Worm (Caenorhabditis elegans) whole organism, L1 larva: ENCODE data around the gene C02E7.7.
A peak's percentile ranks its signal among the peaks of the same experiment; 100 is the strongest.

ENCODE experiments used
- C34B4.2 ChIP-seq: sonication (generic microtip); optimal IDR thresholded peaks from 2 replicates; lab custom pipeline; 2017; ENCODE audit warnings: mild to moderate bottlenecking, missing genetic modification characterization, missing compliant biosample characterization
- F16B12.6 ChIP-seq: fragments of 150-350 bp; optimal IDR thresholded peaks from 2 replicates; lab custom pipeline; 2014; ENCODE audit warnings: missing biosample characterization, missing genetic modification characterization
- Y116A8C.19 ChIP-seq: sonication (generic microtip); optimal IDR thresholded peaks from 2 replicates; lab custom pipeline; 2016; ENCODE audit warnings: missing compliant biosample characterization, missing genetic modification characterization, borderline replicate concordance
- aha-1 ChIP-seq: fragments of 150-350 bp; optimal IDR thresholded peaks from 2 replicates; lab custom pipeline; 2014; ENCODE audit warnings: missing biosample characterization, missing genetic modification characterization
- ama-1 ChIP-seq: fragments of 150-350 bp; optimal IDR thresholded peaks from 2 replicates; lab custom pipeline; 2014
- blmp-1 ChIP-seq: fragments of 150-350 bp; optimal IDR thresholded peaks from 2 replicates; lab custom pipeline; 2014; ENCODE audit warnings: missing biosample characterization, missing genetic modification characterization
- ceh-63 ChIP-seq: fragments of 200-800 bp; sonication (Bioruptor generic); optimal IDR thresholded peaks from 2 replicates; lab custom pipeline; 2018; ENCODE audit warnings: mild to moderate bottlenecking, missing genetic modification characterization, missing compliant biosample characterization
- ceh-8 ChIP-seq: fragments of 200-800 bp; sonication (Bioruptor generic); optimal IDR thresholded peaks from 2 replicates; lab custom pipeline; 2018; ENCODE audit warnings: mild to moderate bottlenecking, missing genetic modification characterization, moderate library complexity, missing compliant biosample characterization
- efl-1 ChIP-seq, 4 experiments: fragments of 150-350 bp; optimal IDR thresholded peaks in 3 of 4; peaks in 1 of 4; 1 replicate in 1 of 4; 2 replicates in 3 of 4; lab custom pipeline; 2014; ENCODE audit warnings: missing biosample characterization in 2 of 4, missing genetic modification characterization in 2 of 4, missing genetic modification reagents in 2 of 4
- efl-3 ChIP-seq: fragments of 200-800 bp; sonication (Bioruptor generic); optimal IDR thresholded peaks from 2 replicates; lab custom pipeline; 2018; ENCODE audit warnings: mild to moderate bottlenecking, missing genetic modification characterization, missing compliant biosample characterization
- elt-2 ChIP-seq: sonication (generic microtip); optimal IDR thresholded peaks from 2 replicates; lab custom pipeline; 2016; ENCODE audit warnings: missing genetic modification characterization, mild to moderate bottlenecking, inconsistent platforms, missing compliant biosample characterization, missing genetic modification reagents
- elt-3 ChIP-seq, 6 experiments: fragments of 150-350 bp in 1 of 6; sonication (generic microtip); optimal IDR thresholded peaks; 2 replicates each; lab custom pipeline; 2017 to 2018; ENCODE audit warnings: missing biosample characterization in 6 of 6, missing genetic modification characterization in 6 of 6, inconsistent platforms in 1 of 6
- fkh-10 ChIP-seq: sonication (generic microtip); optimal IDR thresholded peaks from 2 replicates; lab custom pipeline; 2017; ENCODE audit warnings: missing biosample characterization, missing genetic modification reagents, missing genetic modification characterization
- grh-1 ChIP-seq: fragments of 200-800 bp; sonication (Bioruptor generic); IDR thresholded peaks from 2 replicates; pipeline ENCODE4 v1.3.6; 2022; ENCODE audit warnings: missing genetic modification reagents, missing genetic modification characterization, missing compliant biosample characterization
- hlh-4 ChIP-seq: sonication (generic microtip); optimal IDR thresholded peaks from 2 replicates; lab custom pipeline; 2016; ENCODE audit warnings: mild to moderate bottlenecking, missing genetic modification characterization, missing compliant biosample characterization
- hpl-2 ChIP-seq: fragments of 150-350 bp; optimal IDR thresholded peaks from 2 replicates; lab custom pipeline; 2014; ENCODE audit warnings: missing biosample characterization, missing genetic modification reagents, missing genetic modification characterization
- jun-1 ChIP-seq: fragments of 150-350 bp; optimal IDR thresholded peaks from 2 replicates; lab custom pipeline; 2014; ENCODE audit warnings: missing biosample characterization, missing genetic modification reagents, missing genetic modification characterization
- lir-3 ChIP-seq: sonication (generic microtip); optimal IDR thresholded peaks from 2 replicates; lab custom pipeline; 2016; ENCODE audit warnings: mild to moderate bottlenecking, missing genetic modification characterization, moderate library complexity, missing compliant biosample characterization; ENCODE audit not compliant: poor library complexity
- mef-2 ChIP-seq: fragments of 150-350 bp; optimal IDR thresholded peaks from 2 replicates; lab custom pipeline; 2014; ENCODE audit warnings: missing biosample characterization, missing genetic modification characterization
- nhr-11 ChIP-seq: fragments of 150-350 bp; optimal IDR thresholded peaks from 2 replicates; lab custom pipeline; 2014; ENCODE audit warnings: missing biosample characterization, missing genetic modification characterization
- nhr-19 ChIP-seq: fragments of 200-800 bp; sonication (Bioruptor generic); conservative IDR thresholded peaks from 2 replicates; pipeline ENCODE4 v1.3.6; 2022; ENCODE audit warnings: missing genetic modification characterization, missing compliant biosample characterization
- nhr-28 ChIP-seq: fragments of 150-350 bp; optimal IDR thresholded peaks from 2 replicates; lab custom pipeline; 2014; ENCODE audit warnings: missing biosample characterization, missing genetic modification characterization
- nhr-71 ChIP-seq: sonication (generic microtip); optimal IDR thresholded peaks from 2 replicates; lab custom pipeline; 2016; ENCODE audit warnings: mild to moderate bottlenecking, missing genetic modification characterization, moderate library complexity, missing compliant biosample characterization
- nhr-76 ChIP-seq: sonication (generic microtip); optimal IDR thresholded peaks from 2 replicates; lab custom pipeline; 2017; ENCODE audit warnings: missing biosample characterization, missing genetic modification characterization
- nhr-84 ChIP-seq: sonication (generic microtip); optimal IDR thresholded peaks from 2 replicates; lab custom pipeline; 2017; ENCODE audit warnings: missing biosample characterization, missing genetic modification characterization
- nhr-85 ChIP-seq: sonication (generic microtip); peaks from one replicate; lab custom pipeline; 2016; ENCODE audit warnings: missing genetic modification characterization, inconsistent platforms, missing compliant biosample characterization
- nhr-90 ChIP-seq: sonication (generic microtip); optimal IDR thresholded peaks from 2 replicates; lab custom pipeline; 2016; ENCODE audit warnings: mild to moderate bottlenecking, missing genetic modification characterization, missing compliant biosample characterization; ENCODE audit not compliant: poor library complexity
- pax-3 ChIP-seq: fragments of 200-800 bp; sonication (Bioruptor generic); optimal IDR thresholded peaks from 2 replicates; lab custom pipeline; 2018; ENCODE audit warnings: mild to moderate bottlenecking, missing genetic modification characterization, moderate library complexity, missing compliant biosample characterization
- sox-4 ChIP-seq: sonication (generic microtip); optimal IDR thresholded peaks from 2 replicates; lab custom pipeline; 2016; ENCODE audit warnings: missing genetic modification characterization, missing compliant biosample characterization
- sup-37 ChIP-seq: fragments of 200-800 bp; sonication (Bioruptor generic); optimal IDR thresholded peaks from 2 replicates; lab custom pipeline; 2018; ENCODE audit warnings: mild to moderate bottlenecking, missing genetic modification characterization, missing compliant biosample characterization
- swsn-7 ChIP-seq: sonication (generic microtip); optimal IDR thresholded peaks from 2 replicates; lab custom pipeline; 2016; ENCODE audit warnings: missing genetic modification characterization, missing compliant biosample characterization
- tlp-1 ChIP-seq: fragments of 150-350 bp; optimal IDR thresholded peaks from 2 replicates; lab custom pipeline; 2014; ENCODE audit warnings: missing biosample characterization, missing genetic modification characterization
- vab-15 ChIP-seq: sonication (generic microtip); optimal IDR thresholded peaks from 2 replicates; lab custom pipeline; 2017; ENCODE audit warnings: missing genotype, mild to moderate bottlenecking, missing genetic modification characterization, missing compliant biosample characterization
- zag-1 ChIP-seq: fragments of 150-350 bp; optimal IDR thresholded peaks from 2 replicates; lab custom pipeline; 2014; ENCODE audit warnings: missing biosample characterization, missing genetic modification characterization
- ztf-11 ChIP-seq, 2 experiments: sonication (generic microtip); optimal IDR thresholded peaks; 2 replicates each; lab custom pipeline; 2016 to 2017; ENCODE audit warnings: missing genetic modification characterization in 2 of 2, missing biosample characterization in 1 of 2, missing compliant biosample characterization in 1 of 2
- ztf-4 ChIP-seq: fragments of 150-350 bp; optimal IDR thresholded peaks from 2 replicates; lab custom pipeline; 2014; ENCODE audit warnings: missing biosample characterization, missing genetic modification characterization

C02E7.7 gene

DNA sequence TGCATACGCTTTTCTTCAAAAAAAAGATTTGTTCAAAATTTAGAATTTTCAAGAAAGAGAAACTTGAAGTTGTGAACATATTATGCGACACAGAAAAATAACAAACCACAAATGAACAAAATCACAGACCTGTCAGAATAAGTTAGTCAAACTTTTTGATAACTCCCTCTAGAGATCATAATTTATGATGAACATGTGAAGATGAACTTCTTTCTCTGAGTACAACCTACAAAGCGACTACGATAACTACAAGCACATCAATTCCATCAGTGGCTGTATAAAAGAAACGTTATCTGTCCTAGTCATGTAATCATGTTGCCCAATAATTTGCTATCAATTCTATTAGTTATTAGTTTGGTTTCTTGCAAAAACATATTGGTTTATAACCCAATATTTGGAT is 22.6 kb downstream of the C02E7.7 start, which contains the start of gene ugt-9 (continued):
- no peak for TF ChIP-seq hlh-4
- TF ChIP-seq zag-1 (tag; lab: Kevin White, UChicago): no peak
- TF ChIP-seq efl-1 (optimal IDR thresholded peaks at IDR 0.05; lab: Kevin White, UChicago): no peak
- peak in 1 of 2 experiments; percentile 32 for TF ChIP-seq efl-1 (GFP tag; optimal IDR thresholded peaks at IDR 0.05 in 1 of 2; lab: Kevin White, UChicago)
- no peak for TF ChIP-seq aha-1 (tag; lab: Kevin White, UChicago)
- no peak for TF ChIP-seq Y116A8C.19 (tag; lab: Kevin White, UChicago)
- TF ChIP-seq tlp-1 (tag; lab: Kevin White, UChicago): no peak
- TF ChIP-seq nhr-71 (tag; lab: Kevin White, UChicago): peak; percentile 57
- TF ChIP-seq nhr-90: peak; percentile 39
- TF ChIP-seq jun-1: no peak
- TF ChIP-seq efl-3 (GFP tag; lab: Kevin White, UChicago): no peak
- no peak for TF ChIP-seq elt-2
- TF ChIP-seq nhr-85 (tag; lab: Kevin White, UChicago): peak; percentile 84
- TF ChIP-seq nhr-19: peak; percentile 36
- TF ChIP-seq nhr-11 (tag; lab: Kevin White, UChicago): no peak
- TF ChIP-seq pax-3 (tag; lab: Kevin White, UChicago): no peak
- TF ChIP-seq vab-15 (tag; lab: Kevin White, UChicago): no peak
- no peak for TF ChIP-seq ceh-8 (GFP tag; lab: Kevin White, UChicago)
- no peak for TF ChIP-seq blmp-1
- no peak for TF ChIP-seq nhr-84 (tag; lab: Kevin White, UChicago)
- TF ChIP-seq sup-37 (GFP tag; lab: Kevin White, UChicago): no peak
- no peak for TF ChIP-seq C34B4.2 (tag; lab: Kevin White, UChicago)

DNA sequence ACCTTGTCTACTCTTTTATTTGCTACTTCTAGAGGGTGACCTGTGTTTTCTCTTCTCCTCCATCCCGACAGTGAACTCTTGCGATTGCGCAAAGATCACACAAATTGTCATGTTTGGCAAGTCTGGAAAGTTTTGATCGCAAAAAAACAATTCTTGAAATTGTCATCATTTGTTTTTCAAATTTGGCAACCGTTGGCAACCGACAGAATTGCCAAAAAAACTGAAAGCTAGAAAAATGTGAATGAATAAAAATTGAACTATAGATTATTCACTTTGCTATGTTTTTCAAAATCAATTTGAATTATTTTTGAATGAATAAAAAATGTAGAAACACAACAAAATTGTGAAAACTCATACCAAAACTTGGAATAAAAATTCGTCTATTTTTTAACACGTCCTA is 23.4 kb downstream of the C02E7.7 start, which contains the start of gene ugt-11:
TSS of gene ugt-11 (minus strand) at position 101 of the 400 bp plus-strand sequence.
- TF ChIP-seq sox-4 (tag; lab: Kevin White, UChicago) (no peak), grh-1 (GFP tag; lab: Robert Waterston, UW) (no peak), elt-2 (no peak), lir-3 (tag; lab: Kevin White, UChicago) (no peak), tlp-1 (tag; lab: Kevin White, UChicago) (no peak), vab-15 (tag; lab: Kevin White, UChicago) (no peak), F16B12.6 (tag; lab: Kevin White, UChicago) (no peak), ztf-4 (tag; lab: Kevin White, UChicago) (no peak), efl-3 (GFP tag; lab: Kevin White, UChicago) (no peak)

DNA sequence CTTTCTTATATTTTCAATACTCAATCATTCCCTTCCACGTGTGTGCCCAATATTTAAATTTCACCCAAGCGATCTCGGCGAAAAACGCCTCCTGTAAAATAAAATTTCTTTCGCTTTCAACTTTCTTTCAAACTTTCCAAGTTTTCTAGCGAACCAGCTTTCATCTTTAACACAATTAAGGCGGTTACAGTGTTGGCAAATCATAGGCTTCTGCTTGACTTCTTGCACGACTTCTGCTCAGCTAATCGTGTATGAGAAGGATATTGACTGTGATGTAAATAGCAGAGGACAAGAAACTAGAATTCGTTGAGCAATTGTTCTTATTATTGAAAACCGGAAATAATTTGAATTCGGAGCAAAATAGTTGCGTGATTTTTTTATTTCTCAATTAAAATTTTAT is 27.1 kb downstream of the C02E7.7 start:
- no peak for TF ChIP-seq aha-1 (tag; lab: Kevin White, UChicago)
- no peak for TF ChIP-seq mef-2 (tag; lab: Kevin White, UChicago)
- TF ChIP-seq nhr-28: no peak
- no peak for TF ChIP-seq elt-3 (tag; optimal IDR thresholded peaks at IDR 0.05; lab: Kevin White, UChicago)
- no peak for TF ChIP-seq nhr-76 (tag; lab: Kevin White, UChicago)
- TF ChIP-seq elt-2: no peak
- no peak for TF ChIP-seq nhr-11 (tag; lab: Kevin White, UChicago)
- TF ChIP-seq pax-3 (tag; lab: Kevin White, UChicago): no peak
- no peak for TF ChIP-seq hpl-2 (GFP tag; lab: Kevin White, UChicago)
- TF ChIP-seq fkh-10 (GFP tag; lab: Kevin White, UChicago): no peak
- no peak for TF ChIP-seq nhr-90
- TF ChIP-seq ztf-11 (tag; optimal IDR thresholded peaks at IDR 0.05; lab: Kevin White, UChicago): no peak
- TF ChIP-seq swsn-7 (tag; lab: Kevin White, UChicago): no peak
- no peak for TF ChIP-seq ama-1

DNA sequence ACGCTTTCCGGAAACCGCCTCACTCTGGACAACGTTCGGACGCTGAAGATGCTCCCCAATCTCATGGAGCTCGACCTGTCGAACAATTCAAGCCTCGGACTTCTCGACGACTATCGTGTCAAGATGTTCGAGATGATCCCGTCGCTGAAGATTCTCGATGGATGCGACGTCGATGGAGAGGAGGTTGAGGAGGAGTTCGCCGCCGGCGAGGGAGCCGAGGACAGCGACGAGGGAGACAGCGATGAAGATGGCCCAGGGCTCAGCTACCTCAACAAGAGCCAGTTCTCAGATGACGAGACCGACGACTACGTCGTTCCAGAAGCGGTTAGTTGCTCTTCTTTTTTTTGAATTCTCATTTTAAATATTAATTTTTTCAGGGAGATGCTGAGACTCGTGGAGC is 27.6 kb downstream of the C02E7.7 start:
- TF ChIP-seq ceh-63 (no peak), efl-1 (optimal IDR thresholded peaks at IDR 0.05; lab: Kevin White, UChicago) (no peak), efl-1 (GFP tag; optimal IDR thresholded peaks at IDR 0.05 in 1 of 2; lab: Kevin White, UChicago) (peak in 1 of 2 experiments; percentile 15)
